Worm (Caenorhabditis elegans): ENCODE results near the gene F07C3.2.

F07C3.2 gene

DNA sequence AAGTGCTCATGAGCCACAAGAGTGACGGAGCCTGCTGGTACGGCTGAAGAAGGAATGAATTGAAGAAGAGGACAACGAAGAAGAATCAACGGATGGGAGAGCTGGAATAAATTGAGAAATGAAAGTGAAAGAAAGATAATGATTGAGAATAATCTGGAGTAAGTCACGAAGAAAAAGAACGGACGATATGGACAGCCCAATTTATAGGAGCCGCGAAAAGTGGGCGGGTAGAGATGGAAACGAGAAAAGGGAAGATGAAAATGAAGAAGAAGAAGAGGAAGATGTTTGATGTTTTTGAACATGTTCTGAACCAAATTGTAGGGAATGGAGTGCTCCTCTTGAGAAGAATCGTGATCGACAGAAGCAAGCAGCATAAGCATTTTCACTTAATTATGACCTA, 40.5 kb downstream of the F07C3.2 start, which contains the start of gene slc-17.7:
Gene slc-17.7, minus strand, starts transcription at position 101 of the 400 bp plus-strand sequence.
- TF ChIP-seq mep-1 (tag; optimal IDR thresholded peaks at IDR 0.05) (no peak), ceh-43 (GFP tag; optimal IDR thresholded peaks at IDR 0.05) (no peak), unc-62 (GFP tag; optimal IDR thresholded peaks at IDR 0.05) (no peak), elt-3 (tag; optimal IDR thresholded peaks at IDR 0.05) (no peak), nhr-2 (tag; optimal IDR thresholded peaks at IDR 0.05) (no peak), nhr-12 (tag; optimal IDR thresholded peaks at IDR 0.05) (no peak), ceh-83 (GFP tag; optimal IDR thresholded peaks at IDR 0.05) (no peak), lsy-2 (tag; optimal IDR thresholded peaks at IDR 0.05) (no peak), snpc-4 (tag; optimal IDR thresholded peaks at IDR 0.05) (no peak), nhr-237 (tag; optimal IDR thresholded peaks at IDR 0.05) (no peak), lin-32 (GFP tag; optimal IDR thresholded peaks at IDR 0.05) (no peak), lin-13 (tag; optimal IDR thresholded peaks at IDR 0.05) (no peak), tbx-8 (GFP tag; optimal IDR thresholded peaks at IDR 0.05) (no peak), mab-5 (tag; optimal IDR thresholded peaks at IDR 0.05) (no peak), unc-120 (tag; optimal IDR thresholded peaks at IDR 0.05; ENCODE audit: poor library complexity, severe bottlenecking) (no peak), cnd-1 (tag; optimal IDR thresholded peaks at IDR 0.05) (no peak), M03D4.4 (tag; optimal IDR thresholded peaks at IDR 0.05) (no peak), nhr-76 (tag; optimal IDR thresholded peaks at IDR 0.05) (no peak)

DNA sequence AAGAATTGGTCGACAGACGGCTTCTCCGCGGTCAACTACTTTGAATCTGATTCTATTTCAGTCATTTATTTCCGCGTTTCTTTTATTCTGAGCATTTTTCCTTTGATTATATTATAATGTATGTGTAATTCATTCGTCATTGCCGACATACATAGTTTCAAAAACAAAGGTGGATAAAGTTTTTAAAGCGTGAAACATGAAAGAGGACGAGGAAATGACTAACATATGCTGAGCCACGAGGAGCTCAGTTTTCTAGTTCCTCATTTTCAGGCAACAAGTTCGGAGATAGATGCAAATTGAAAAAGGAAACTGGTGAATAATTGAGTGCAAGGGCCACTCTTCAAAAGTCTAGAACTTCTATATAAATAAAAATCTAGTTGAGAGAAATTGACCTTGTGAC, 42.3 kb downstream of the F07C3.2 start:
- TF ChIP-seq ztf-11 (tag; optimal IDR thresholded peaks at IDR 0.05) (no peak), nhr-76 (tag; optimal IDR thresholded peaks at IDR 0.05) (no peak), unc-39 (tag; optimal IDR thresholded peaks at IDR 0.05) (no peak), unc-62 (GFP tag; optimal IDR thresholded peaks at IDR 0.05) (no peak), pha-4 (tag; optimal IDR thresholded peaks at IDR 0.05) (no peak), M03D4.4 (tag; optimal IDR thresholded peaks at IDR 0.05) (no peak), snpc-4 (tag; optimal IDR thresholded peaks at IDR 0.05) (no peak), lsy-2 (tag; optimal IDR thresholded peaks at IDR 0.05) (no peak), ham-2 (GFP tag; optimal IDR thresholded peaks at IDR 0.05) (no peak), ceh-43 (GFP tag; optimal IDR thresholded peaks at IDR 0.05) (no peak), hlh-1 (tag; optimal IDR thresholded peaks at IDR 0.05) (no peak), ceh-83 (GFP tag; optimal IDR thresholded peaks at IDR 0.05) (no peak), sptf-1 (tag; optimal IDR thresholded peaks at IDR 0.05) (no peak), flh-1 (GFP tag; optimal IDR thresholded peaks at IDR 0.05) (no peak), nhr-2 (tag; optimal IDR thresholded peaks at IDR 0.05) (no peak), ces-1 (GFP tag; optimal IDR thresholded peaks at IDR 0.05) (no peak), tbx-8 (GFP tag; optimal IDR thresholded peaks at IDR 0.05) (no peak), ceh-39 (tag; optimal IDR thresholded peaks at IDR 0.05) (no peak)

DNA sequence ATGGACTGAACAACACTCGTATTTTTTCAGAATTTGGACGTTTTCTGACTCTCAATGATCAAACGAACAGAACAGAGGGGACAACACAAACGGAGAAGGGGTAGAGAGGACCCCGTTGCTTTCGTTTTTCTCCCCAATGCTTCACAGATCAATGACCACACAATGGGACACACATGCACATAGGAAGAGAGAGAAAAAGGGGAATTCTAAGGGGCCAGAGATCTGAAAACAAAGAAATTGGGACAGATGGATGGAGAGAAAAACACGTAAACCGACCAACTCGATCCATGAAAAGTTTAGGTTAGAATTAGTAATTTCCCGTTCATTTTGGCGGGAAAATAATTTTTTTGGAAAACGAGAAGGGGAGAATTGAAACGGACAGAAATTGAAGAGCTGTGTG, 44.5 kb downstream of the F07C3.2 start:
- TF ChIP-seq flh-1 (GFP tag; optimal IDR thresholded peaks at IDR 0.05) (no peak), nhr-2 (tag; optimal IDR thresholded peaks at IDR 0.05) (no peak), lin-32 (GFP tag; optimal IDR thresholded peaks at IDR 0.05) (no peak), zip-8 (tag; optimal IDR thresholded peaks at IDR 0.05) (no peak), nhr-76 (tag; optimal IDR thresholded peaks at IDR 0.05) (no peak), ceh-39 (tag; optimal IDR thresholded peaks at IDR 0.05) (no peak), cnd-1 (tag; optimal IDR thresholded peaks at IDR 0.05) (no peak), tbx-8 (GFP tag; optimal IDR thresholded peaks at IDR 0.05) (no peak), pha-4 (tag; optimal IDR thresholded peaks at IDR 0.05) (no peak), elt-1 (tag; optimal IDR thresholded peaks at IDR 0.05; ENCODE audit: borderline replicate concordance, insufficient read depth) (no peak), ham-2 (GFP tag; optimal IDR thresholded peaks at IDR 0.05) (no peak), mab-5 (tag; optimal IDR thresholded peaks at IDR 0.05) (no peak), drap-1 (GFP tag; optimal IDR thresholded peaks at IDR 0.05) (no peak)

DNA sequence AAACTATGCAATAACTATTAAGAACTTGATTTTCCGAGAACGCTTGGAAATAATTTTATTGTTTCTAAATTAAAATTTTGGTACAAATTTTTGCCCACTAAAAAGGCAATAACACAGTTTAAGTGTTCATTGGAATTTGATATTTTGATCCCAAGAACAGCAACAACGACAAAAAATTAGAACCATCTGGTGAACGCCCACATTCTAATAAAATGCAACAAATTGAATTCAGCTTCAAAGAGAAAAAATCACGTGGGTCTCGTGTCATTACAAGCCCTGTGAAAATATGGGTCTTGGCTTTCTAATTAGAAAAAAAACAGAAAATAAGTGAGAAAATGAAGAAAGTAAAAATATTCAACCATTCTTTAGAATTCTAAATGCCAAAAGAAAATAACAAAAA, 45.9 kb downstream of the F07C3.2 start:
- TF ChIP-seq nhr-76 (tag; optimal IDR thresholded peaks at IDR 0.05): no peak
- no peak for TF ChIP-seq unc-120 (tag; optimal IDR thresholded peaks at IDR 0.05; ENCODE audit: poor library complexity, severe bottlenecking)
- no peak for TF ChIP-seq unc-62 (GFP tag; optimal IDR thresholded peaks at IDR 0.05)
- no peak for TF ChIP-seq elt-1 (tag; optimal IDR thresholded peaks at IDR 0.05; ENCODE audit: borderline replicate concordance, insufficient read depth)
- TF ChIP-seq mep-1 (tag; optimal IDR thresholded peaks at IDR 0.05): no peak
- no peak for TF ChIP-seq tbx-8 (GFP tag; optimal IDR thresholded peaks at IDR 0.05)
- TF ChIP-seq ces-1 (GFP tag; optimal IDR thresholded peaks at IDR 0.05): no peak
- TF ChIP-seq ham-2 (GFP tag; optimal IDR thresholded peaks at IDR 0.05): no peak
- no peak for TF ChIP-seq lin-32 (GFP tag; optimal IDR thresholded peaks at IDR 0.05)
- no peak for TF ChIP-seq snpc-4 (tag; optimal IDR thresholded peaks at IDR 0.05)
- no peak for TF ChIP-seq ztf-11 (tag; optimal IDR thresholded peaks at IDR 0.05)
- no peak for TF ChIP-seq blmp-1 (tag; optimal IDR thresholded peaks at IDR 0.05)

DNA sequence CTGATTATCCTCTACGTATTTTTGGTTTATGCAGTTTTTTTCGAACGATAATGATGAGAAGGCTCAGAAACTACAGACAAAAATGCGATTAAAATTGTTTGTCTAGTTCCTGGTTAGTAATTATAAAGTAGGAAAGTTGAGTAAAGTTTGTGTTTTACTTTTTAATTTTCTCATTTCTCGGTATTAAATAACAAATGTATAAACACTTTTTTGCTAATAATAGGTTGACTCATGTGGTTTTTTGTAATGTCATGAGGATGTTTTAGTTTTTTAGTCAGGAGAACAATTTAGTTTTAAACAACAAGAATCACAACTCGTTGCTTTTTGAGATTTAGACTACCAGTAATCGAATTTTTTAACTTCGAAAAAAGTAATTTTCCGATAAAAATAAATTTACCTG, 46.7 kb downstream of the F07C3.2 start:
- no peak for TF ChIP-seq sptf-1 (tag; optimal IDR thresholded peaks at IDR 0.05)
- TF ChIP-seq pha-4 (tag; optimal IDR thresholded peaks at IDR 0.05): no peak
- TF ChIP-seq elt-3 (tag; optimal IDR thresholded peaks at IDR 0.05): no peak
- TF ChIP-seq ces-1 (GFP tag; optimal IDR thresholded peaks at IDR 0.05): no peak
- no peak for TF ChIP-seq cnd-1 (tag; optimal IDR thresholded peaks at IDR 0.05)
